Worm (Caenorhabditis elegans) whole organism, L1 larva: ENCODE data around the gene K01A6.5.
A peak's percentile ranks its signal among the peaks of the same experiment; 100 is the strongest.

Experiments
- C34B4.2 ChIP-seq: sonication (generic microtip); optimal IDR thresholded peaks from 2 replicates; lab custom pipeline; 2017; ENCODE audit warnings: mild to moderate bottlenecking, missing genetic modification characterization, missing compliant biosample characterization
- aha-1 ChIP-seq: fragments of 150-350 bp; optimal IDR thresholded peaks from 2 replicates; lab custom pipeline; 2014; ENCODE audit warnings: missing biosample characterization, missing genetic modification characterization
- alr-1 ChIP-seq: fragments of 200-800 bp; sonication (Bioruptor generic); optimal IDR thresholded peaks from 2 replicates; lab custom pipeline; 2018; ENCODE audit warnings: borderline replicate concordance, mild to moderate bottlenecking, missing genetic modification characterization, missing compliant biosample characterization
- ceh-82 ChIP-seq, 3 experiments: fragments of 150-350 bp in 1 of 3; sonication (generic microtip) in 2 of 3; optimal IDR thresholded peaks; 2 replicates each; lab custom pipeline; 2014 to 2017; ENCODE audit warnings: missing biosample characterization in 3 of 3, missing genetic modification characterization in 3 of 3
- ceh-88 ChIP-seq: fragments of 200-800 bp; sonication (Bioruptor generic); IDR thresholded peaks from 2 replicates; pipeline ENCODE4 v1.3.6; 2022; ENCODE audit warnings: missing genetic modification characterization, missing compliant biosample characterization
- ceh-90 ChIP-seq: sonication (generic microtip); optimal IDR thresholded peaks from 2 replicates; lab custom pipeline; 2016; ENCODE audit warnings: missing genetic modification characterization, missing compliant biosample characterization
- ces-1 ChIP-seq: fragments of 150-350 bp; optimal IDR thresholded peaks from 2 replicates; lab custom pipeline; 2014; ENCODE audit warnings: missing biosample characterization, missing genetic modification reagents, missing genetic modification characterization
- dpl-1 ChIP-seq, 3 experiments: fragments of 150-350 bp in 2 of 3; sonication (generic microtip) in 1 of 3; optimal IDR thresholded peaks; 2 replicates each; lab custom pipeline; 2014 to 2017; ENCODE audit warnings: missing biosample characterization in 3 of 3, missing genetic modification characterization in 3 of 3, missing genetic modification reagents in 3 of 3
- efl-1 ChIP-seq, 4 experiments: fragments of 150-350 bp; optimal IDR thresholded peaks in 3 of 4; peaks in 1 of 4; 1 replicate in 1 of 4; 2 replicates in 3 of 4; lab custom pipeline; 2014; ENCODE audit warnings: missing biosample characterization in 2 of 4, missing genetic modification characterization in 2 of 4, missing genetic modification reagents in 2 of 4
- egl-13 ChIP-seq: sonication (generic microtip); optimal IDR thresholded peaks from 2 replicates; lab custom pipeline; 2016; ENCODE audit warnings: missing genotype, missing genetic modification reagents, missing genetic modification characterization, missing compliant biosample characterization
- egl-27 ChIP-seq, 2 experiments: fragments of 150-350 bp in 1 of 2; sonication (generic microtip); optimal IDR thresholded peaks; 3 replicates each; lab custom pipeline; 2017 to 2018; ENCODE audit warnings: missing biosample characterization in 2 of 2, missing genetic modification characterization in 2 of 2, missing genetic modification reagents in 2 of 2
- elt-3 ChIP-seq, 6 experiments: fragments of 150-350 bp in 1 of 6; sonication (generic microtip); optimal IDR thresholded peaks; 2 replicates each; lab custom pipeline; 2017 to 2018; ENCODE audit warnings: missing biosample characterization in 6 of 6, missing genetic modification characterization in 6 of 6, inconsistent platforms in 1 of 6
- ets-5 ChIP-seq: fragments of 200-800 bp; sonication (Bioruptor generic); IDR thresholded peaks from 2 replicates; pipeline ENCODE4 v1.3.6; 2022; ENCODE audit warnings: missing genetic modification characterization, missing compliant biosample characterization
- fkh-10 ChIP-seq: sonication (generic microtip); optimal IDR thresholded peaks from 2 replicates; lab custom pipeline; 2017; ENCODE audit warnings: missing biosample characterization, missing genetic modification reagents, missing genetic modification characterization
- fkh-4 ChIP-seq: sonication (generic microtip); optimal IDR thresholded peaks from 2 replicates; lab custom pipeline; 2016; ENCODE audit warnings: missing compliant biosample characterization, missing genetic modification characterization, borderline replicate concordance
- hlh-17 ChIP-seq: fragments of 200-800 bp; sonication (Bioruptor generic); optimal IDR thresholded peaks from 2 replicates; lab custom pipeline; 2018; ENCODE audit warnings: missing genetic modification characterization, mild to moderate bottlenecking, missing compliant biosample characterization, moderate library complexity, borderline replicate concordance
- lin-14 ChIP-seq: fragments of 200-800 bp; sonication (Bioruptor generic); optimal IDR thresholded peaks from 2 replicates; lab custom pipeline; 2018; ENCODE audit warnings: mild to moderate bottlenecking, missing genetic modification characterization, moderate library complexity, missing compliant biosample characterization
- lin-35 ChIP-seq, 2 experiments: fragments of 150-350 bp; optimal IDR thresholded peaks; 2 replicates each; lab custom pipeline; 2014; ENCODE audit warnings: missing biosample characterization in 2 of 2, missing genetic modification characterization in 2 of 2, missing genetic modification reagents in 2 of 2
- mdl-1 ChIP-seq, 2 experiments: fragments of 150-350 bp; optimal IDR thresholded peaks; 2 replicates each; lab custom pipeline; 2014 to 2017; ENCODE audit warnings: missing biosample characterization in 2 of 2, missing genetic modification characterization in 2 of 2, inconsistent platforms in 1 of 2
- mep-1 ChIP-seq: fragments of 150-350 bp; optimal IDR thresholded peaks from 2 replicates; lab custom pipeline; 2014; ENCODE audit warnings: missing biosample characterization, missing genetic modification characterization
- nhr-11 ChIP-seq: fragments of 150-350 bp; optimal IDR thresholded peaks from 2 replicates; lab custom pipeline; 2014; ENCODE audit warnings: missing biosample characterization, missing genetic modification characterization
- nhr-12 ChIP-seq: sonication (generic microtip); optimal IDR thresholded peaks from 2 replicates; lab custom pipeline; 2017; ENCODE audit warnings: missing biosample characterization, missing genetic modification characterization
- nhr-20 ChIP-seq: sonication (generic microtip); optimal IDR thresholded peaks from 2 replicates; lab custom pipeline; 2016; ENCODE audit warnings: mild to moderate bottlenecking, missing genetic modification characterization, missing compliant biosample characterization
- nhr-237 ChIP-seq: fragments of 150-350 bp; optimal IDR thresholded peaks from 2 replicates; lab custom pipeline; 2014; ENCODE audit warnings: missing biosample characterization, missing genetic modification characterization
- nhr-71 ChIP-seq: sonication (generic microtip); optimal IDR thresholded peaks from 2 replicates; lab custom pipeline; 2016; ENCODE audit warnings: mild to moderate bottlenecking, missing genetic modification characterization, moderate library complexity, missing compliant biosample characterization
- nhr-76 ChIP-seq: sonication (generic microtip); optimal IDR thresholded peaks from 2 replicates; lab custom pipeline; 2017; ENCODE audit warnings: missing biosample characterization, missing genetic modification characterization
- nhr-77 ChIP-seq: fragments of 150-350 bp; optimal IDR thresholded peaks from 2 replicates; lab custom pipeline; 2014; ENCODE audit warnings: missing biosample characterization, missing genetic modification characterization
- nhr-90 ChIP-seq: sonication (generic microtip); optimal IDR thresholded peaks from 2 replicates; lab custom pipeline; 2016; ENCODE audit warnings: mild to moderate bottlenecking, missing genetic modification characterization, missing compliant biosample characterization; ENCODE audit not compliant: poor library complexity
- pqm-1 ChIP-seq: sonication (generic microtip); optimal IDR thresholded peaks from 3 replicates; lab custom pipeline; 2017; ENCODE audit warnings: missing biosample characterization, missing genetic modification characterization
- rnt-1 ChIP-seq: sonication (generic microtip); optimal IDR thresholded peaks from 2 replicates; lab custom pipeline; 2016; ENCODE audit warnings: mild to moderate bottlenecking, missing genetic modification characterization, moderate library complexity, missing compliant biosample characterization
- skn-1 ChIP-seq: fragments of 150-350 bp; optimal IDR thresholded peaks from 2 replicates; lab custom pipeline; 2014; ENCODE audit warnings: missing biosample characterization, missing genetic modification characterization
- snpc-4 ChIP-seq: fragments of 150-350 bp; optimal IDR thresholded peaks from 2 replicates; lab custom pipeline; 2014; ENCODE audit warnings: missing biosample characterization, missing genetic modification characterization
- snu-23 ChIP-seq: sonication (generic microtip); optimal IDR thresholded peaks from 2 replicates; lab custom pipeline; 2016; ENCODE audit warnings: missing genetic modification characterization, missing compliant biosample characterization
- swsn-7 ChIP-seq: sonication (generic microtip); optimal IDR thresholded peaks from 2 replicates; lab custom pipeline; 2016; ENCODE audit warnings: missing genetic modification characterization, missing compliant biosample characterization
- unc-130 ChIP-seq: fragments of 150-350 bp; optimal IDR thresholded peaks from 2 replicates; lab custom pipeline; 2017; ENCODE audit warnings: missing biosample characterization, missing genetic modification characterization, inconsistent platforms
- unc-30 ChIP-seq: sonication (generic microtip); optimal IDR thresholded peaks from 2 replicates; lab custom pipeline; 2017; ENCODE audit warnings: missing biosample characterization, missing genetic modification characterization
- zag-1 ChIP-seq: fragments of 150-350 bp; optimal IDR thresholded peaks from 2 replicates; lab custom pipeline; 2014; ENCODE audit warnings: missing biosample characterization, missing genetic modification characterization
- zip-4 ChIP-seq: fragments of 200-800 bp; sonication (Bioruptor generic); optimal IDR thresholded peaks from 2 replicates; lab custom pipeline; 2018; ENCODE audit warnings: mild to moderate bottlenecking, missing genetic modification characterization, moderate library complexity, missing compliant biosample characterization
- ztf-4 ChIP-seq: fragments of 150-350 bp; optimal IDR thresholded peaks from 2 replicates; lab custom pipeline; 2014; ENCODE audit warnings: missing biosample characterization, missing genetic modification characterization

K01A6.5 gene

ce11 chrIV:11723255-11723654, 19.3 kb upstream of the K01A6.5 start:
- TF ChIP-seq lin-14 (GFP tag; lab: Kevin White, UChicago) (peak; percentile 53), fkh-10 (GFP tag; lab: Kevin White, UChicago) (peak; percentile 19), ceh-82 (tag; optimal IDR thresholded peaks at IDR 0.05; lab: Kevin White, UChicago) (peak in 1 of 3 experiments; percentile 9), pqm-1 (tag; lab: Kevin White, UChicago) (no peak)

ce11 chrIV:11735025-11735424, 7.5 kb upstream of the K01A6.5 start, which contains the start of gene K01A6.6:
K01A6.6 (plus strand) TSS chrIV:11735325.
- TF ChIP-seq nhr-20 (tag; lab: Kevin White, UChicago) (no peak), mep-1 (tag; lab: Kevin White, UChicago) (no peak), egl-13 (tag; lab: Kevin White, UChicago) (no peak), aha-1 (tag; lab: Kevin White, UChicago) (no peak), ets-5 (GFP tag; lab: Robert Waterston, UW) (no peak), nhr-77 (tag; lab: Kevin White, UChicago) (no peak), hlh-17 (GFP tag; lab: Kevin White, UChicago) (no peak), nhr-12 (tag; lab: Kevin White, UChicago) (no peak), swsn-7 (tag; lab: Kevin White, UChicago) (no peak)
- TF ChIP-seq, all 84 proteins: peak for 0

- TF ChIP-seq efl-1 (optimal IDR thresholded peaks at IDR 0.05; lab: Kevin White, UChicago) (no peak), efl-1 (GFP tag; optimal IDR thresholded peaks at IDR 0.05 in 1 of 2; lab: Kevin White, UChicago) (peak in 1 of 2 experiments; percentile 32), elt-3 (tag; optimal IDR thresholded peaks at IDR 0.05; lab: Kevin White, UChicago) (no peak)
These were observed 5.2 kb upstream of the K01A6.5 start, which contains the start of gene K01A6.8 for ce11 chrIV:11737269-11737668. K01A6.8 (minus strand) TSS chrIV:11737369.

ce11 chrIV:11738092-11738617, 4.4 kb upstream of the K01A6.5 start, which contains the start of gene K01A6.7:
K01A6.7 (minus strand) TSS chrIV:11738567.
- TF ChIP-seq dpl-1 (GFP tag; optimal IDR thresholded peaks at IDR 0.05; lab: Kevin White, UChicago) (no peak), nhr-237 (no peak), snu-23 (no peak), ceh-90 (tag; lab: Kevin White, UChicago) (no peak), fkh-4 (tag; lab: Kevin White, UChicago) (no peak), alr-1 (no peak), nhr-90 (tag; lab: Kevin White, UChicago) (no peak), nhr-11 (tag; lab: Kevin White, UChicago) (no peak), skn-1 (tag; lab: Kevin White, UChicago) (no peak), nhr-71 (tag; lab: Kevin White, UChicago) (no peak), nhr-77 (tag; lab: Kevin White, UChicago) (no peak), egl-13 (tag; lab: Kevin White, UChicago) (no peak), nhr-76 (tag; lab: Kevin White, UChicago) (no peak), rnt-1 (tag; lab: Kevin White, UChicago) (no peak), lin-35 (GFP tag; optimal IDR thresholded peaks at IDR 0.05; lab: Kevin White, UChicago) (no peak)

ce11 chrIV:11740204-11740603, 2.3 kb upstream of the K01A6.5 start, which contains the start of gene K01A6.4:
K01A6.4 (minus strand) TSS chrIV:11740304.
- TF ChIP-seq ceh-88 (GFP tag; lab: Robert Waterston, UW) (no peak), mdl-1 (tag; optimal IDR thresholded peaks at IDR 0.05; lab: Kevin White, UChicago) (no peak), hlh-17 (GFP tag; lab: Kevin White, UChicago) (no peak), zag-1 (tag; lab: Kevin White, UChicago) (no peak), ceh-90 (tag; lab: Kevin White, UChicago) (no peak), unc-30 (tag; lab: Kevin White, UChicago) (no peak), snpc-4 (no peak), unc-130 (tag; lab: Kevin White, UChicago) (no peak), egl-13 (tag; lab: Kevin White, UChicago) (no peak), elt-3 (tag; optimal IDR thresholded peaks at IDR 0.05; lab: Kevin White, UChicago) (no peak), rnt-1 (tag; lab: Kevin White, UChicago) (no peak), nhr-11 (tag; lab: Kevin White, UChicago) (no peak), zip-4 (no peak), ztf-4 (tag; lab: Kevin White, UChicago) (no peak), egl-27 (tag; optimal IDR thresholded peaks at IDR 0.05; lab: Kevin White, UChicago) (no peak), nhr-237 (no peak), alr-1 (no peak), C34B4.2 (tag; lab: Kevin White, UChicago) (no peak), ces-1 (GFP tag; lab: Kevin White, UChicago) (no peak), skn-1 (tag; lab: Kevin White, UChicago) (no peak)
